Fruit fly (Drosophila melanogaster) whole organism, embryonic: ENCODE results near the gene mRpL32.

Experiments
- CG12391 ChIP-seq: fragments of 200-800 bp; sonication (Bioruptor generic); optimal IDR thresholded peaks from 3 replicates; lab custom pipeline; 2018; ENCODE audit warnings: missing biosample characterization, mild to moderate bottlenecking, missing genetic modification characterization, moderate library complexity
- CG12942 ChIP-seq: fragments of 200-800 bp; sonication (Bioruptor generic); optimal IDR thresholded peaks from 3 replicates; lab custom pipeline; 2016; ENCODE audit warnings: missing biosample characterization, missing genetic modification characterization
- CG34376 ChIP-seq: fragments of 200-800 bp; sonication (Bioruptor generic); optimal IDR thresholded peaks from 2 replicates; lab custom pipeline; 2018; ENCODE audit warnings: missing biosample characterization, mild to moderate bottlenecking, missing genetic modification characterization
- CG8290 ChIP-seq, 3 experiments: fragments of 200-800 bp; sonication (Bioruptor generic); optimal IDR thresholded peaks; 2 replicates each; lab custom pipeline; 2016 to 2019; ENCODE audit warnings: missing biosample characterization in 3 of 3, missing genetic modification characterization in 3 of 3, mild to moderate bottlenecking in 2 of 3, moderate library complexity in 1 of 3
- Dfd ChIP-seq, 2 experiments: fragments of >200 bp; optimal IDR thresholded peaks; 2 replicates each; lab custom pipeline; 2017; ENCODE audit warnings: missing biosample characterization in 2 of 2, missing genetic modification characterization in 2 of 2
- HmgZ ChIP-seq: fragments of 200-800 bp; sonication (Bioruptor generic); optimal IDR thresholded peaks from 2 replicates; lab custom pipeline; 2018; ENCODE audit warnings: missing biosample characterization, mild to moderate bottlenecking, missing genetic modification characterization
- ac ChIP-seq: fragments of 200-800 bp; sonication (Bioruptor generic); optimal IDR thresholded peaks from 3 replicates; lab custom pipeline; 2017; ENCODE audit warnings: missing biosample characterization, mild to moderate bottlenecking, missing genetic modification characterization
- bbx ChIP-seq: fragments of 200-800 bp; sonication (Bioruptor generic); IDR thresholded peaks from 2 replicates; pipeline ENCODE4 v1.3.6; 2022; ENCODE audit warnings: missing biosample characterization, missing genetic modification characterization; ENCODE audit not compliant: partially characterized antibody
- hbn ChIP-seq: fragments of 200-800 bp; sonication (Bioruptor generic); IDR thresholded peaks from 2 replicates; pipeline ENCODE4 v1.3.6; 2022; ENCODE audit warnings: missing biosample characterization, missing genetic modification characterization; ENCODE audit not compliant: partially characterized antibody
- slbo ChIP-seq: fragments of 200-800 bp; sonication (Bioruptor generic); IDR thresholded peaks from 2 replicates; pipeline ENCODE4 v1.3.6; 2022; ENCODE audit warnings: missing biosample characterization, missing genetic modification characterization
- trh ChIP-seq: fragments of 200-800 bp; sonication (Bioruptor generic); optimal IDR thresholded peaks from 2 replicates; lab custom pipeline; 2016; ENCODE audit warnings: missing biosample characterization, missing genetic modification characterization

dm6 chr3R:31248245-31248644 lies 4.4 kb upstream of the mRpL32 start:
- TF ChIP-seq CG8290 (GFP tag; optimal IDR thresholded peaks at IDR 0.05; lab: Kevin White, UChicago) (no peak), CG8290 (tag; optimal IDR thresholded peaks at IDR 0.05; lab: Kevin White, UChicago) (no peak), ac (GFP tag; lab: Kevin White, UChicago) (no peak), CG12391 (tag; lab: Kevin White, UChicago) (no peak), Dfd (GFP tag; optimal IDR thresholded peaks at IDR 0.05; lab: Kevin White, UChicago) (no peak), CG12942 (GFP tag; lab: Kevin White, UChicago) (no peak), HmgZ (no peak), hbn (no peak), slbo (GFP tag; lab: Robert Waterston, UW) (no peak), trh (GFP tag; lab: Kevin White, UChicago) (no peak), bbx (no peak), CG34376 (no peak)
